Fruit fly (Drosophila melanogaster) whole organism, adult: ENCODE data around the gene CG43342.

Experiments
- CG11617 ChIP-seq: fragments of 200-800 bp; sonication (Bioruptor generic); optimal IDR thresholded peaks from 2 replicates; lab custom pipeline; 2017; ENCODE audit warnings: mild to moderate bottlenecking, missing biosample characterization, missing genetic modification reagents, missing genetic modification characterization
- CG12768 ChIP-seq: fragments of 200-800 bp; sonication (Bioruptor generic); optimal IDR thresholded peaks from 2 replicates; lab custom pipeline; 2017; ENCODE audit warnings: missing biosample characterization, missing genetic modification characterization, mild to moderate bottlenecking, moderate library complexity, missing genetic modification reagents
- CG14711 ChIP-seq: fragments of 200-800 bp; sonication (Bioruptor generic); optimal IDR thresholded peaks from 2 replicates; lab custom pipeline; 2018; ENCODE audit warnings: missing biosample characterization, mild to moderate bottlenecking, missing genetic modification characterization, moderate library complexity
- CG1620 ChIP-seq: fragments of 200-800 bp; sonication (Bioruptor generic); optimal IDR thresholded peaks from 2 replicates; lab custom pipeline; 2016; ENCODE audit warnings: missing biosample characterization, missing genetic modification characterization
- CG33017 ChIP-seq: fragments of 200-800 bp; sonication (Bioruptor generic); optimal IDR thresholded peaks from 2 replicates; lab custom pipeline; 2018; ENCODE audit warnings: missing biosample characterization, mild to moderate bottlenecking, missing genetic modification characterization, moderate library complexity
- CG5204 ChIP-seq: fragments of 200-800 bp; sonication (Bioruptor generic); optimal IDR thresholded peaks from 2 replicates; lab custom pipeline; 2016; ENCODE audit warnings: missing biosample characterization, missing genetic modification characterization
- CG7045 ChIP-seq: fragments of 200-800 bp; sonication (Bioruptor generic); optimal IDR thresholded peaks from 2 replicates; lab custom pipeline; 2017; ENCODE audit warnings: missing biosample characterization, mild to moderate bottlenecking, missing genetic modification characterization
- CG7101 ChIP-seq: fragments of 200-800 bp; sonication (Bioruptor generic); optimal IDR thresholded peaks from 2 replicates; lab custom pipeline; 2018; ENCODE audit warnings: missing biosample characterization, mild to moderate bottlenecking, missing genetic modification characterization, moderate library complexity
- Clk ChIP-seq: fragments of 200-800 bp; sonication (Bioruptor generic); optimal IDR thresholded peaks from 2 replicates; lab custom pipeline; 2017; ENCODE audit warnings: missing biosample characterization, missing genetic modification characterization
- Crg-1 ChIP-seq: fragments of 200-800 bp; sonication (Bioruptor generic); optimal IDR thresholded peaks from 2 replicates; lab custom pipeline; 2016; ENCODE audit warnings: missing biosample characterization, missing genetic modification characterization
- Hr96 ChIP-seq: fragments of 200-800 bp; sonication (Bioruptor generic); optimal IDR thresholded peaks from 2 replicates; lab custom pipeline; 2016; ENCODE audit warnings: missing biosample characterization, missing genetic modification characterization
- Mnt ChIP-seq: fragments of 200-800 bp; sonication (Bioruptor generic); optimal IDR thresholded peaks from 2 replicates; lab custom pipeline; 2016; ENCODE audit warnings: missing biosample characterization, mild to moderate bottlenecking, missing genetic modification characterization
- bab1 ChIP-seq: fragments of 200-800 bp; sonication (Bioruptor generic); optimal IDR thresholded peaks from 3 replicates; lab custom pipeline; 2019; ENCODE audit warnings: missing biosample characterization, mild to moderate bottlenecking, missing genetic modification characterization, moderate library complexity
- cic ChIP-seq: fragments of 200-800 bp; sonication (Bioruptor generic); optimal IDR thresholded peaks from 2 replicates; lab custom pipeline; 2017; ENCODE audit warnings: missing biosample characterization, mild to moderate bottlenecking, missing genetic modification characterization, moderate library complexity
- cnc ChIP-seq, 2 experiments: fragments of >200 bp; optimal IDR thresholded peaks; 2 replicates each; lab custom pipeline; 2017
- kay ChIP-seq: fragments of 200-800 bp; sonication (Bioruptor generic); peaks from one replicate; lab custom pipeline; 2016; ENCODE audit warnings: missing biosample characterization, missing genetic modification characterization, borderline replicate concordance
- ovo ChIP-seq: fragments of 200-800 bp; sonication (Bioruptor generic); optimal IDR thresholded peaks from 2 replicates; lab custom pipeline; 2016; ENCODE audit warnings: missing biosample characterization, missing genetic modification characterization
- pad ChIP-seq: fragments of 200-800 bp; sonication (Bioruptor generic); optimal IDR thresholded peaks from 3 replicates; lab custom pipeline; 2017; ENCODE audit warnings: missing biosample characterization, missing genetic modification characterization, mild to moderate bottlenecking, moderate library complexity, missing genetic modification reagents
- tj ChIP-seq: fragments of 200-800 bp; sonication (Bioruptor generic); optimal IDR thresholded peaks from 3 replicates; lab custom pipeline; 2017; ENCODE audit warnings: missing biosample characterization, mild to moderate bottlenecking, missing genetic modification characterization, moderate library complexity
- toe ChIP-seq: fragments of 200-800 bp; sonication (Bioruptor generic); optimal IDR thresholded peaks from 2 replicates; lab custom pipeline; 2016; ENCODE audit warnings: missing biosample characterization, missing genetic modification characterization

CG43342 gene

DNA sequence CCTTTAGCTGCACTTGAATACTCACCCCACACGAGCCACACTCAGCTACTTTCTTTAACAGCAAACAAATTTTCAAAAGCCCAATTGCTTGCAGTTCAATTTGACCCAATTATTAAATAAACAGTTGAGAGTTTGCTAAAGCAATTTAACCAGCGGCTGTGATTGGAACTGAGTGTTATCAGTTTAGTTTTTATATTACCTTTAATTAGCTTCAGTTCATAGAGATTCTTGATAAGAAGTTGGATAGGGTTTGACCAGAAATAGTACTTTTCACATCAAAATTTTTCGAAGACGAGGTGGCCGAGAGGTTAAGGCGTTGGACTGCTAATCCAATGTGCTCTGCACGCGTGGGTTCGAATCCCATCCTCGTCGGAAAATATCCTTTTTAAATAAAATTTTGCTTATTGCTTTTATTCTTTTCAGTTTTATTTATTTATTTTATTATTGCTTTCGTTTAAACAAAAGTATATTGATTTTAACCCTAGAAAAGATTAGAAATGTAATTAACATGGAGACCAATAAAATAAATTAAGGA, 15.2 kb downstream of the CG43342 start:
- TF ChIP-seq pad (GFP tag; lab: Kevin White, UChicago) = no peak
- no peak for TF ChIP-seq CG12768 (GFP tag; lab: Kevin White, UChicago)
- TF ChIP-seq Clk (GFP tag; lab: Kevin White, UChicago) = no peak

- peak; percentile 15 for TF ChIP-seq bab1 (GFP tag; lab: Kevin White, UChicago)
- TF ChIP-seq CG5204 = no peak
- TF ChIP-seq CG12768 (GFP tag; lab: Kevin White, UChicago) = no peak
- no peak for TF ChIP-seq cnc (optimal IDR thresholded peaks at IDR 0.05; lab: Kevin White, UChicago)
- no peak for TF ChIP-seq CG7101
- no peak for TF ChIP-seq CG14711 (tag; lab: Kevin White, UChicago)
These were observed 16.0 kb downstream of the CG43342 start for dm6 chr3R:22397068-22397700.

dm6 chr3R:22400246-22400645, 19.1 kb downstream of the CG43342 start:
- no peak for TF ChIP-seq Crg-1 (GFP tag; lab: Kevin White, UChicago)
- TF ChIP-seq toe = no peak
- TF ChIP-seq CG14711 (tag; lab: Kevin White, UChicago) = no peak
- no peak for TF ChIP-seq cnc (optimal IDR thresholded peaks at IDR 0.05; lab: Kevin White, UChicago)

DNA sequence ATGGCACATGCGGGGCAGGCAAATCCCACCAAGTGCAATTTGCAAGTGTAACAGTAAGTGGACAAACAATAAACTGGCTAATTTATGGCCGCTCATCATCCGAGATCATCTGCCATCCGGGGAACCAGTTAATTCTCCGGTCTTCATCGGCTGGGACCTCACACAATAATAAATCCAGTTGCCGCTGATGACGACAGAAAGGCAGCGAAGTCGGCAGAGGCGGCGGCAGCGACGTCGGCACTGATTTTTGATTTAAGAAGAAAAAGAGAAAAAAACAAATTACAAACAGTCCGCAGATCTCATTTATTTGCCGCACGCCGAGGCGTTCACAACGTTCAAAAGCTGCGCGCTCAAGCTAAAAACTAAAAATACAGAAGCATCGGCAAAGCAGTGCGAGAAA, 21.2 kb downstream of the CG43342 start, which contains the start of gene CG13856:
CG13856 (plus strand) TSS at position 301 of the 400 bp plus-strand sequence.
- no peak for TF ChIP-seq Crg-1 (GFP tag; lab: Kevin White, UChicago)
- no peak for TF ChIP-seq ovo (GFP tag; lab: Kevin White, UChicago)
- TF ChIP-seq cnc (optimal IDR thresholded peaks at IDR 0.05; lab: Kevin White, UChicago) = no peak
- TF ChIP-seq CG7045 = no peak
- no peak for TF ChIP-seq toe
- no peak for TF ChIP-seq CG1620

dm6 chr3R:22405639-22406038, 24.5 kb downstream of the CG43342 start, which contains the start of gene CG13855:
Gene CG13855 (plus strand): TSS chr3R:22405939.
- TF ChIP-seq pad (GFP tag; lab: Kevin White, UChicago) = no peak
- TF ChIP-seq CG1620 = no peak

DNA sequence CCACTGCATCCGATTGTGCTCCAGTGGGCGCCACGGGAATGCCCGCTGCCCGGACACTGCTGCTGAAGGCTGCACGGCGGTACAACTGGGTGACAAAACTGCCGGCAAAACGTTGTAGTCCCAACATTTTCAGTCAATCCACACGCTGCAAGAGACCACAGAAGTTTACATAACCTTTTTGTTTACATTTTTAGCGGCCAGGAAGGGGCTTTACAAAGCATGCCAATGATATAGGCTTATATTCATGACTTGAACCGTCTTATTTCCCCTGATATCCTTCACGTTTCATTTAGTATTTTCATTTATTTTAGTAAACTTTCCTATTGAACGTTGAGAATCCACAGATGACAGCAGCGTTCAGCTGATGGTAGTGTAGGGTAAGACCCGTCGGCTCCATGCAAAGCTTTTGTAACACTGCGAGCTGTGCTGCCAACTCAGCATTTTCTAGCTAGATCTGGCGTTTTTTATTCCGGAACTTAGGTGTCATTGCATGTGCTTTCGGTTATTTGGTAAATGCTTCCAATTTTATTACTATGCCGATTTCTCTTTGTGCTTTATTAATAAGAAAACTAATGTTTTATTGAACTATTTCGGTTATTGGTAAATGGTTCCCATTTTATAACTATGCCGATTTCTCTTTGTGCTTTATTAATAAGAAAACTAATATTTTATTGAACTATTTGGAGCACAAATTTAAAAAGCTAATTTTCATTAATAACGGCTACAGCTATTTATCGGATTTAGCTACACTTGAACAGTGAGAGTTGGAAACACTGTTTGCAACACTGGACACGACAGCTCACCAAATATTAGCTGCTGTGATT, 29.6 kb downstream of the CG43342 start, which contains the start of the genes CG13850 and lqfR:
CG13850 (minus strand) TSS at position 379 of the 824 bp plus-strand sequence.
lqfR (plus strand) TSS at position 765 of the 824 bp plus-strand sequence.
- peak; percentile 73 for TF ChIP-seq Clk (GFP tag; lab: Kevin White, UChicago)
- peak; percentile 88 for TF ChIP-seq CG12768 (GFP tag; lab: Kevin White, UChicago)
- TF ChIP-seq CG11617 = peak; percentile 84
- TF ChIP-seq pad (GFP tag; lab: Kevin White, UChicago) = peak; percentile 87
- peak; percentile 61 for TF ChIP-seq CG33017 (tag; lab: Kevin White, UChicago)
- peak; percentile 95 for TF ChIP-seq kay
- TF ChIP-seq Crg-1 (GFP tag; lab: Kevin White, UChicago) = peak; percentile 89
- peak; percentile 65 for TF ChIP-seq CG14711 (tag; lab: Kevin White, UChicago)
- TF ChIP-seq ovo (GFP tag; lab: Kevin White, UChicago) = peak; percentile 80
- TF ChIP-seq Mnt (GFP tag; lab: Kevin White, UChicago) = peak; percentile 77
- TF ChIP-seq cic (GFP tag; lab: Kevin White, UChicago) = peak; percentile 49
- peak; percentile 92 for TF ChIP-seq toe
- peak; percentile 81 for TF ChIP-seq CG7101
- peak; percentile 88 for TF ChIP-seq CG1620
- TF ChIP-seq Hr96 (GFP tag; lab: Kevin White, UChicago) = peak; percentile 84
- TF ChIP-seq CG5204 = peak; percentile 85
- TF ChIP-seq tj = peak; percentile 57
- TF ChIP-seq bab1 (GFP tag; lab: Kevin White, UChicago) = peak; percentile 25
- peak; percentile 69 for TF ChIP-seq CG7045
- TF ChIP-seq cnc (optimal IDR thresholded peaks at IDR 0.05; lab: Kevin White, UChicago) = no peak

DNA sequence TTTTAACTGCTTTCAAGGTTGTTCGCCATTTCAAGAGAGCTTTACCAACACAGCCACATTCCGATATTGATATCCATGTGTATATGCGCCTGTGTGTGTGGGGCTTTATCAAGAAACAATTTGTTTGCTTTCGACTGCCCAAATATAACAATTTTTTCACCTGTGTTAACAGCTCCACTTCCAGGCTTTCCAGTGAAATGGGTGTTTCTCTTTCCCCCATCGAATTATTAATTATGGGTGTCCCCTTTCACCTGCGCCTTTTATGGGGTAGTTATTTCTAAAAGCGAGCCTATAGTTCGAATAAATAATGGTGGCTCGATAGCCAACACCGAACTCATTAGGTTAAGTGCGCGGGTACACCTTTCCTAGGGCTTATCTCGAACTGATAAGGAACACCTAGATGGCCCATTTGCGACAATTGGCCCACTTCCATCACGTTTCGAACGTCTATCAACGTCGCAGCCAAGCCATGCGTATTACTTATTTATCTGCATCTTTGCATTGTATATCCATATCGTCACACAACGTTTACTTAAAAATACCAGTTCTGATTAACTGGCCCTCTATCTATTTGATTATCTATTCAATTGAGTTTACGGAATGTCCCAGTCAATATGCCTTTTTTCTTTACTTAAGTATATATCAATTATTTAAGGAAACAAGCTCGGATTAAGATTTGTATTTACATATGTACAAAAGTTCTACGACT, 30.9 kb downstream of the CG43342 start:
- no peak for TF ChIP-seq CG5204
- peak; percentile 7 for TF ChIP-seq CG12768 (GFP tag; lab: Kevin White, UChicago)
- no peak for TF ChIP-seq Crg-1 (GFP tag; lab: Kevin White, UChicago)
- TF ChIP-seq Mnt (GFP tag; lab: Kevin White, UChicago) = peak; percentile 20
- peak; percentile 14 for TF ChIP-seq kay
- no peak for TF ChIP-seq cnc (optimal IDR thresholded peaks at IDR 0.05; lab: Kevin White, UChicago)
- peak; percentile 55 for TF ChIP-seq cic (GFP tag; lab: Kevin White, UChicago)
- TF ChIP-seq tj = no peak
- no peak for TF ChIP-seq CG7101
- TF ChIP-seq CG1620 = no peak
- no peak for TF ChIP-seq Clk (GFP tag; lab: Kevin White, UChicago)
- TF ChIP-seq CG7045 = no peak
- no peak for TF ChIP-seq CG11617
- no peak for TF ChIP-seq toe
- no peak for TF ChIP-seq CG33017 (tag; lab: Kevin White, UChicago)
- no peak for TF ChIP-seq bab1 (GFP tag; lab: Kevin White, UChicago)
- no peak for TF ChIP-seq CG14711 (tag; lab: Kevin White, UChicago)
- peak; percentile 12 for TF ChIP-seq Hr96 (GFP tag; lab: Kevin White, UChicago)
- no peak for TF ChIP-seq ovo (GFP tag; lab: Kevin White, UChicago)
- no peak for TF ChIP-seq pad (GFP tag; lab: Kevin White, UChicago)
